Worm (Caenorhabditis elegans) whole organism, young adult: Measurements from ENCODE around the gene M110.9.

Source experiments
- C06A6.2 ChIP-seq: fragments of 200-800 bp; sonication (Bioruptor generic); conservative IDR thresholded peaks from 2 replicates; pipeline ENCODE4 v1.3.6; 2022; ENCODE audit warnings: missing genetic modification characterization, missing compliant biosample characterization
- C17E4.6 ChIP-seq: fragments of 200-800 bp; sonication (Bioruptor generic); IDR thresholded peaks from 2 replicates; pipeline ENCODE4 v1.3.6; 2022; ENCODE audit warnings: missing genetic modification reagents, missing genetic modification characterization, missing compliant biosample characterization
- F10E7.11 ChIP-seq: sonication (generic microtip); optimal IDR thresholded peaks from 2 replicates; lab custom pipeline; 2017; ENCODE audit warnings: mild to moderate bottlenecking, missing genetic modification characterization, moderate library complexity, missing compliant biosample characterization
- F22D6.2 ChIP-seq: sonication (generic microtip); optimal IDR thresholded peaks from 2 replicates; lab custom pipeline; 2016; ENCODE audit warnings: mild to moderate bottlenecking, missing genetic modification characterization, missing compliant biosample characterization
- F37B4.10 ChIP-seq: fragments of 200-800 bp; sonication (Bioruptor generic); IDR thresholded peaks from 2 replicates; pipeline ENCODE4 v1.3.6; 2022; ENCODE audit warnings: missing genetic modification characterization, missing compliant biosample characterization
- K12H6.12 ChIP-seq: fragments of 200-800 bp; sonication (Bioruptor generic); optimal IDR thresholded peaks from 2 replicates; lab custom pipeline; 2018; ENCODE audit warnings: mild to moderate bottlenecking, missing genetic modification characterization, missing compliant biosample characterization
- T07F8.4 ChIP-seq: sonication (generic microtip); optimal IDR thresholded peaks from 2 replicates; lab custom pipeline; 2016; ENCODE audit warnings: mild to moderate bottlenecking, missing genetic modification characterization, moderate library complexity, missing compliant biosample characterization
- aptf-2 ChIP-seq: fragments of 200-800 bp; sonication (Bioruptor generic); conservative IDR thresholded peaks from 2 replicates; pipeline ENCODE4 v1.3.6; 2022; ENCODE audit warnings: missing genetic modification reagents, missing genetic modification characterization, missing compliant biosample characterization
- athp-1 ChIP-seq: sonication (generic microtip); optimal IDR thresholded peaks from 2 replicates; lab custom pipeline; 2017; ENCODE audit warnings: mild to moderate bottlenecking, missing genetic modification characterization, missing compliant biosample characterization
- bed-1 ChIP-seq: fragments of 200-800 bp; sonication (Bioruptor generic); IDR thresholded peaks from 2 replicates; pipeline ENCODE4 v1.3.6; 2022; ENCODE audit warnings: missing genetic modification reagents, missing genetic modification characterization, missing compliant biosample characterization
- cebp-1 ChIP-seq, 2 experiments: fragments of 200-800 bp in 1 of 2; sonication (Bioruptor generic) in 1 of 2; sonication (generic microtip) in 1 of 2; IDR thresholded peaks in 1 of 2; optimal IDR thresholded peaks in 1 of 2; 2 replicates each; pipeline versions ENCODE4 v1.3.6 to Lab custom; 2017 to 2022; ENCODE audit warnings: missing compliant biosample characterization in 2 of 2, missing genetic modification characterization in 2 of 2, mild to moderate bottlenecking in 1 of 2, missing genetic modification reagents in 1 of 2, moderate library complexity in 1 of 2
- ceh-58 ChIP-seq: fragments of 200-800 bp; sonication (Bioruptor generic); IDR thresholded peaks from 2 replicates; pipeline ENCODE4 v1.3.6; 2022; ENCODE audit warnings: missing genetic modification characterization, missing compliant biosample characterization
- ceh-79 ChIP-seq: sonication (generic microtip); optimal IDR thresholded peaks from 2 replicates; lab custom pipeline; 2017; ENCODE audit warnings: mild to moderate bottlenecking, missing genetic modification characterization, missing compliant biosample characterization
- egl-18 ChIP-seq: fragments of 200-800 bp; sonication (Bioruptor generic); IDR thresholded peaks from 2 replicates; pipeline ENCODE4 v1.3.6; 2022; ENCODE audit warnings: missing genetic modification reagents, missing genetic modification characterization, missing compliant biosample characterization
- fkh-3 ChIP-seq: sonication (generic microtip); optimal IDR thresholded peaks from 2 replicates; lab custom pipeline; 2016; ENCODE audit warnings: mild to moderate bottlenecking, missing genetic modification characterization, missing compliant biosample characterization
- hlh-12 ChIP-seq: sonication (generic microtip); optimal IDR thresholded peaks from 2 replicates; lab custom pipeline; 2016; ENCODE audit warnings: missing genetic modification characterization, missing compliant biosample characterization
- let-526 ChIP-seq: fragments of 200-800 bp; sonication (Bioruptor generic); IDR thresholded peaks from 2 replicates; pipeline ENCODE4 v1.3.6; 2022; ENCODE audit warnings: missing genetic modification reagents, missing genetic modification characterization, missing compliant biosample characterization
- let-607 ChIP-seq, 2 experiments: fragments of 200-800 bp in 1 of 2; sonication (Bioruptor generic) in 1 of 2; sonication (generic microtip) in 1 of 2; optimal IDR thresholded peaks; 2 replicates each; lab custom pipeline; 2016 to 2018; ENCODE audit warnings: mild to moderate bottlenecking in 2 of 2, missing compliant biosample characterization in 2 of 2, missing genetic modification characterization in 2 of 2, moderate library complexity in 2 of 2, missing genotype in 1 of 2
- lin-26 ChIP-seq: fragments of 200-800 bp; sonication (Bioruptor generic); IDR thresholded peaks from 2 replicates; pipeline ENCODE4 v1.3.6; 2022; ENCODE audit warnings: missing genetic modification reagents, missing genetic modification characterization, missing compliant biosample characterization
- lin-35 ChIP-seq, 3 experiments: fragments of 150-350 bp in 2 of 3; sonication (generic microtip) in 1 of 3; optimal IDR thresholded peaks; 2 replicates each; lab custom pipeline; 2014 to 2018; ENCODE audit warnings: missing biosample characterization in 3 of 3, missing genetic modification characterization in 3 of 3, missing genetic modification reagents in 3 of 3
- madf-3 ChIP-seq: fragments of 200-800 bp; sonication (Bioruptor generic); IDR thresholded peaks from 2 replicates; pipeline ENCODE4 v1.3.6; 2022; ENCODE audit warnings: missing genetic modification reagents, missing genetic modification characterization, missing compliant biosample characterization
- nfya-2 ChIP-seq: fragments of 200-800 bp; sonication (Bioruptor generic); IDR thresholded peaks from 2 replicates; pipeline ENCODE4 v1.3.6; 2022; ENCODE audit warnings: missing genetic modification reagents, missing genetic modification characterization, missing compliant biosample characterization
- nhr-80 ChIP-seq: sonication (generic microtip); optimal IDR thresholded peaks from 2 replicates; lab custom pipeline; 2016; ENCODE audit warnings: missing genetic modification characterization, missing compliant biosample characterization
- pha-4 ChIP-seq: fragments of 150-350 bp; sonication (generic microtip); optimal IDR thresholded peaks from 2 replicates; lab custom pipeline; 2014; ENCODE audit warnings: missing biosample characterization, missing genetic modification reagents, missing genetic modification characterization
- snpc-1.3 ChIP-seq: sonication (generic microtip); optimal IDR thresholded peaks from 2 replicates; lab custom pipeline; 2017; ENCODE audit warnings: missing genetic modification characterization, mild to moderate bottlenecking, missing compliant biosample characterization, antibody characterized with exemption, moderate library complexity, missing genotype, missing genetic modification reagents; ENCODE audit not compliant: insufficient read depth
- snpc-3.4 ChIP-seq: sonication (generic microtip); optimal IDR thresholded peaks from 2 replicates; lab custom pipeline; 2017; ENCODE audit warnings: missing genetic modification characterization, mild to moderate bottlenecking, missing compliant biosample characterization, antibody characterized with exemption, moderate library complexity, missing genotype, missing genetic modification reagents
- snpc-4 ChIP-seq, 5 experiments: fragments of 150-350 bp in 1 of 5; sonication (generic microtip) in 4 of 5; optimal IDR thresholded peaks; 2 replicates each; lab custom pipeline; 2014 to 2018; ENCODE audit warnings: missing genetic modification characterization in 5 of 5, missing biosample characterization in 3 of 5, antibody characterized with exemption in 2 of 5, mild to moderate bottlenecking in 2 of 5, missing compliant biosample characterization in 2 of 5, missing genotype in 2 of 5, moderate library complexity in 2 of 5, missing genetic modification reagents in 1 of 5
- unc-62 ChIP-seq: fragments of 150-350 bp; optimal IDR thresholded peaks from 2 replicates; lab custom pipeline; 2014; ENCODE audit warnings: missing biosample characterization, missing genetic modification reagents, missing genetic modification characterization
- ztf-18 ChIP-seq: sonication (generic microtip); optimal IDR thresholded peaks from 2 replicates; lab custom pipeline; 2016; ENCODE audit warnings: missing genotype, mild to moderate bottlenecking, missing genetic modification characterization, missing compliant biosample characterization
- ztf-26 ChIP-seq: sonication (generic microtip); optimal IDR thresholded peaks from 2 replicates; lab custom pipeline; 2017; ENCODE audit warnings: missing genetic modification characterization, missing compliant biosample characterization
- ztf-3 ChIP-seq: fragments of 200-800 bp; sonication (Bioruptor generic); optimal IDR thresholded peaks from 2 replicates; lab custom pipeline; 2018; ENCODE audit warnings: mild to moderate bottlenecking, missing genetic modification characterization, missing compliant biosample characterization

M110.9 gene

ce11 chrII:8246476-8246875 lies 15.4 kb downstream of the M110.9 start, which contains the start of gene F35C11.3:
F35C11.3 (plus strand) TSS chrII:8246776.
- no peak for TF ChIP-seq ceh-79 (tag; lab: Kevin White, UChicago)
- TF ChIP-seq C06A6.2 (GFP tag; lab: Robert Waterston, UW): no peak
- no peak for TF ChIP-seq ztf-18 (tag; lab: Kevin White, UChicago)

DNA sequence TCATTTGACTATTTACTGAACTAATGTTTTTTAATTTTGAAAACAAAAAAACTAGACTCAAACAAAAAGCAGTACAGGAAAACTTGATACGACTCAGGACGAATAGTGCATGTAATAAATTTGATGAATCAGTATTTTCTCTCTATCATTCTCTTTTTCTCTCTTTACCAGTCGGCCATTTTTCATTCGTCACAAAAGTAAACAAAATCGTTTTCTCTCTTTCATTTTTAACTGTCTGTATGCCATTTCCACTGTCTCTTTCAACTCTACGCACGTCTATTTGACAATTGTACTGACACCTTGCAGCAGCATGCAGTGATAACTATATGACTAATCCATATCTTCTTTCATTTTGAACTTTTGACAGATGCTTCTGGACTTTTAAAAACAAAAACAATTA lies 17.7 kb downstream of the M110.9 start, which contains the start of the genes F35C11.2 and F35C11.4:
Gene F35C11.2, minus strand, starts transcription at position 90 of the 400 bp plus-strand sequence.
Gene F35C11.4, plus strand, starts transcription at position 260 of the 400 bp plus-strand sequence.
- TF ChIP-seq snpc-3.4 (no peak), F37B4.10 (no peak), C17E4.6 (GFP tag; lab: Robert Waterston, UW) (no peak), snpc-1.3 (tag; lab: Kevin White, UChicago) (no peak), ztf-3 (GFP tag; lab: Kevin White, UChicago) (no peak), nhr-80 (tag; lab: Kevin White, UChicago) (peak; percentile 89), aptf-2 (GFP tag; lab: Robert Waterston, UW) (no peak), athp-1 (tag; lab: Kevin White, UChicago) (no peak), ceh-58 (GFP tag; lab: Robert Waterston, UW) (no peak), nfya-2 (GFP tag; lab: Robert Waterston, UW) (no peak), hlh-12 (tag; lab: Kevin White, UChicago) (no peak), madf-3 (GFP tag; lab: Robert Waterston, UW) (no peak), snpc-4 (GFP tag; optimal IDR thresholded peaks at IDR 0.05; lab: Kevin White, UChicago) (no peak), snpc-4 (tag; optimal IDR thresholded peaks at IDR 0.05; lab: Kevin White, UChicago) (no peak), pha-4 (tag; lab: Kevin White, UChicago) (peak; percentile 16), F22D6.2 (tag; lab: Kevin White, UChicago) (no peak), C06A6.2 (GFP tag; lab: Robert Waterston, UW) (no peak), let-607 (tag; optimal IDR thresholded peaks at IDR 0.05; lab: Kevin White, UChicago) (peak in 1 of 2 experiments; percentile 9), T07F8.4 (tag; lab: Kevin White, UChicago) (no peak), bed-1 (GFP tag; lab: Robert Waterston, UW) (no peak), lin-35 (GFP tag; optimal IDR thresholded peaks at IDR 0.05; lab: Kevin White, UChicago) (no peak), ztf-26 (tag; lab: Kevin White, UChicago) (no peak), ztf-18 (tag; lab: Kevin White, UChicago) (no peak), cebp-1 (GFP tag; IDR thresholded peaks at IDR 0.05; lab: Robert Waterston, UW) (no peak), cebp-1 (tag; optimal IDR thresholded peaks at IDR 0.05; lab: Kevin White, UChicago) (no peak), unc-62 (GFP tag; lab: Kevin White, UChicago) (peak; percentile 77)

DNA sequence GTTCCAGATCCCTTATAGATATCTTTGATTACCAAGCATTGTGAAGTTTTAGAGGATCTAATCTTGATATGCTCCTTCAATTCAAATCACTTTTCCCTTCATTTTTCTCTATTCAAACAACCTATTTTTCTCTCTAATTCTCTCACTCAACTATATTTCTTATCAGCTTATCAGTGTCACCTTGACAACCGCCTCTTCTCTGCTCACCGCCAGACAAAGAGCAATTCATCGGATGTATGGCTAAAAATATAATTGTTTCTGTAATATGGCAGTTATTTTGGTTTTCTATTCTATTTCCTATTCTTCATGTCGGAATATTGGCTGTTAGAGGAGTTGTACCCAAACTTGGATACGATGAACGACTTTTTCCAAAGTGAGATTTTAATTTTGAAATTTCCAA lies 18.6 kb downstream of the M110.9 start:
- TF ChIP-seq egl-18 (GFP tag; lab: Robert Waterston, UW): no peak
- TF ChIP-seq madf-3 (GFP tag; lab: Robert Waterston, UW): no peak
- TF ChIP-seq K12H6.12: no peak
- TF ChIP-seq C06A6.2 (GFP tag; lab: Robert Waterston, UW): no peak
- no peak for TF ChIP-seq bed-1 (GFP tag; lab: Robert Waterston, UW)
- TF ChIP-seq snpc-1.3 (tag; lab: Kevin White, UChicago): no peak
- TF ChIP-seq fkh-3 (tag; lab: Kevin White, UChicago): no peak
- TF ChIP-seq lin-26 (GFP tag; lab: Robert Waterston, UW): no peak
- TF ChIP-seq F10E7.11: no peak
- TF ChIP-seq hlh-12 (tag; lab: Kevin White, UChicago): no peak
- TF ChIP-seq let-526 (GFP tag; lab: Robert Waterston, UW): no peak
- TF ChIP-seq nhr-80 (tag; lab: Kevin White, UChicago): no peak
- TF ChIP-seq aptf-2 (GFP tag; lab: Robert Waterston, UW): no peak
